Worm (Caenorhabditis elegans) whole organism, L4 larva: ENCODE measurements around the gene C16C10.4.

Experiments
- Y75B8A.6 ChIP-seq: fragments of 200-800 bp; sonication (Bioruptor generic); IDR thresholded peaks from 2 replicates; pipeline ENCODE4 v1.3.6; 2022; ENCODE audit warnings: missing genetic modification reagents, missing genetic modification characterization, missing compliant biosample characterization
- aly-2 ChIP-seq: sonication (generic microtip); optimal IDR thresholded peaks from 2 replicates; lab custom pipeline; 2018; ENCODE audit warnings: missing biosample characterization, missing genetic modification characterization
- ceh-62 ChIP-seq: sonication (generic microtip); optimal IDR thresholded peaks from 2 replicates; lab custom pipeline; 2017; ENCODE audit warnings: missing biosample characterization, missing genetic modification characterization
- daf-8 ChIP-seq: fragments of 200-800 bp; sonication (Bioruptor generic); IDR thresholded peaks from 2 replicates; pipeline ENCODE4 v1.3.6; 2022; ENCODE audit warnings: missing genetic modification characterization, missing compliant biosample characterization
- egl-27 ChIP-seq: sonication (generic microtip); optimal IDR thresholded peaks from 3 replicates; lab custom pipeline; 2017; ENCODE audit warnings: missing biosample characterization, missing genetic modification reagents, missing genetic modification characterization
- lsy-2 ChIP-seq, 2 experiments: fragments of 150-350 bp in 1 of 2; sonication (generic microtip) in 1 of 2; optimal IDR thresholded peaks; 2 replicates each; lab custom pipeline; 2014 to 2017; ENCODE audit warnings: missing biosample characterization in 2 of 2, missing genetic modification characterization in 2 of 2
- mep-1 ChIP-seq: fragments of 150-350 bp; sonication (generic microtip); optimal IDR thresholded peaks from 3 replicates; lab custom pipeline; 2014; ENCODE audit warnings: missing biosample characterization, missing genetic modification characterization
- nhr-76 ChIP-seq: fragments of 150-350 bp; optimal IDR thresholded peaks from 2 replicates; lab custom pipeline; 2014; ENCODE audit warnings: missing biosample characterization, missing genetic modification characterization

DNA sequence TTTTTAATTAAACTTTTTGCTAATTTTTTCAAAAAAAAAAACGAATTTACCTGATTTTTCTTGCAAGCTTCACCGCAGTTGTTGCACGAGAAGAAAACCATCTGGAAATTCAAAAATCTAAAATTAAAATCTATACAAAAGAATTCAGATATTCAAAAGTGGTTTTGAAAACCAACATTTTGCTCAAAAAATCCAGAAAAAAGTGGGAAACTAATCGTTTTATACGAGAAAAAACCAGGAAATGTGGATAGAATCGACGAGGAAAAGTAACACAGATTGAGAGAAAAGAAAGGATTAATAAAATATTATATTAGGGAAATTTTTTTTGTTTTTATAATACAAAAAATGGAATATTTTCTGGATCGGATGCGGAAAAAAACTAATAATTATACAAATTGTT, 7.1 kb upstream of the C16C10.4 start, which contains the start of gene C16C10.8:
- TF ChIP-seq ceh-62 (tag; lab: Kevin White, UChicago) (no peak), nhr-76 (tag; lab: Kevin White, UChicago) (no peak), lsy-2 (tag; optimal IDR thresholded peaks at IDR 0.05; lab: Kevin White, UChicago) (no peak), Y75B8A.6 (GFP tag; lab: Robert Waterston, UW) (no peak), mep-1 (tag; lab: Kevin White, UChicago) (no peak), aly-2 (tag; lab: Kevin White, UChicago) (no peak), daf-8 (GFP tag; lab: Robert Waterston, UW) (no peak), egl-27 (no peak)
